Worm (Caenorhabditis elegans): ENCODE measurements around the gene ZK354.3.

- TF ChIP-seq ztf-23 (GFP tag; IDR thresholded peaks at IDR 0.05), result no peak
- TF ChIP-seq ref-1 (GFP tag; conservative IDR thresholded peaks at IDR 0.05), result no peak
- no peak for TF ChIP-seq T22C8.4 (GFP tag; IDR thresholded peaks at IDR 0.05)
- TF ChIP-seq tab-1 (GFP tag; IDR thresholded peaks at IDR 0.05), result no peak
- no peak for TF ChIP-seq cog-1 (tag; optimal IDR thresholded peaks at IDR 0.05)
- TF ChIP-seq klf-2 (GFP tag; conservative IDR thresholded peaks at IDR 0.05), result no peak
- TF ChIP-seq flt-1 (GFP tag; IDR thresholded peaks at IDR 0.05), result no peak
- TF ChIP-seq med-1 (GFP tag; optimal IDR thresholded peaks at IDR 0.05; ENCODE audit: insufficient read depth), result no peak
These were observed 20.9 kb upstream of the ZK354.3 start for ce11 chrIV:5288932-5289331.

Data from whole organism, midembryonic.